Worm (Caenorhabditis elegans): ENCODE data around the gene ncs-7.

Gene ncs-7

DNA sequence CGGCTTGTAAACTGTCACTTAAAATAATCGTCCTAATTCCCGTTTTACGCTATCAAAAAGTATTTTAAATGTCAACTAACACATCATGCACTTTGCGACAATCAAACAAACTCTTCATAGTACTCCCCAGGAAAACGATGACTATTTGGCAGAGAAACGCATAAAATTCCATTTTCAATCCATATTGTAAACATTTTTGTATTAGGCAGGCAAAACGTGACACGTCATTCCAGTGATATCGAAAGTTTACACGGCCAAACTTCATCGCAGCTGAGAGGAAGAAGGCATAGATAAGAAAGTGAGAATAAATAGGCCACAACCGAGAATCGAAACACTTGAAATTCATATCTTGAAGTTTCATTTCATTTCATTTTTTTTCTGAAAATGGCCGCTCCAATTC lies 14.2 kb upstream of the ncs-7 start, which contains the start of gene lec-9:
Gene lec-9, plus strand, starts transcription at position 349 of the 400 bp plus-strand sequence.
- TF ChIP-seq nhr-20 (tag; optimal IDR thresholded peaks at IDR 0.05) (peak; percentile 34), lin-35 (GFP tag; optimal IDR thresholded peaks at IDR 0.05) (peak in 1 of 2 experiments; percentile 58), grh-1 (GFP tag; IDR thresholded peaks at IDR 0.05) (no peak), nhr-90 (tag; optimal IDR thresholded peaks at IDR 0.05; ENCODE audit: poor library complexity) (peak; percentile 12), blmp-1 (tag; optimal IDR thresholded peaks at IDR 0.05) (peak; percentile 43), elt-2 (tag; optimal IDR thresholded peaks at IDR 0.05) (peak; percentile 97), pax-3 (tag; optimal IDR thresholded peaks at IDR 0.05) (peak; percentile 57), nhr-71 (tag; optimal IDR thresholded peaks at IDR 0.05) (peak; percentile 30), C16A3.4 (tag; optimal IDR thresholded peaks at IDR 0.05) (no peak), ceh-82 (tag; optimal IDR thresholded peaks at IDR 0.05) (no peak), lin-14 (GFP tag; optimal IDR thresholded peaks at IDR 0.05) (peak; percentile 18)

DNA sequence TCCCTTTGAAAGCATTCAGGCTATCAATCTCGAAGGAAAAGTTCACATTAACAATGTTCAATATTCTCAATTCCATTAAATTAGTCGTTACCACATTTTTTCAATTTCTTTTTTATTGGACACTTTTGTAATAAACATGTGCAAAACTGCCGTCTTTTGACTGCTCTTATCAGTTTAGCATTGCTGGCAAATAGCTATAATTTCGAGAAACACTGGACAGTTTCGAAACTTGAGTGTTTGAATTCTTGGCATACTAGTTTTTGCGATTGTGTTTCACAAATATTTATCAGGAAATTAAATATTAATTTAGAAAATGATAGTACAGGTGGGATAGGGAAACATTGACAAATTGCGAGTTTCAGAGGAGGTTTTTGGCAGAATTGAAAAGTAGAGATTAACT lies 13.0 kb upstream of the ncs-7 start:
- peak; percentile 1 for TF ChIP-seq nhr-71 (tag; optimal IDR thresholded peaks at IDR 0.05)
- TF ChIP-seq elt-2 (tag; optimal IDR thresholded peaks at IDR 0.05): peak; percentile 74
- TF ChIP-seq efl-1 (optimal IDR thresholded peaks at IDR 0.05): no peak
- TF ChIP-seq efl-1 (GFP tag; optimal IDR thresholded peaks at IDR 0.05 in 1 of 2): peak in 1 of 2 experiments; percentile 60
- no peak for TF ChIP-seq unc-86 (tag; optimal IDR thresholded peaks at IDR 0.05)
- TF ChIP-seq unc-30 (tag; optimal IDR thresholded peaks at IDR 0.05): no peak
- TF ChIP-seq tlp-1 (tag; optimal IDR thresholded peaks at IDR 0.05): peak; percentile 46
- TF ChIP-seq pqm-1 (tag; optimal IDR thresholded peaks at IDR 0.05): peak; percentile 57
- TF ChIP-seq lin-35 (GFP tag; optimal IDR thresholded peaks at IDR 0.05): peak in 1 of 2 experiments; percentile 13

DNA sequence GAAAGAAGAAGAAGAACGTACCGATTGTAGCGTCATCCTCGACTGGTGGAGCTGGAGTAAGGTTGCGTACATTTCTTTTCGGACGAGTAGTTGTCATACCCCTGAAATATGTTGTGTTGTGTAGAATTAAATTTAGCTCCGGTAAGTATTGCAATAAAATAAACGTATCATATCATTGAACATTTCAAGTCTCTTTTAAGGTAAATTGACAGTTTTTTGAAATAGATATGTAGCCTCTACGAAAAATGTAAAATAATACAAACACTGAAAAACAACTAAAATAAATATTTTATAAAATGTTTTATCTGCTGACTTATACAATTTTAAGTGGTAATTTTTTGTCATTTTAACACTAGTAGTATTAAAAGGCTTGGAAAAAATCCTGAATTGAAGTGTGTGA lies 4.4 kb upstream of the ncs-7 start, which contains the start of gene C16H3.3:
Gene C16H3.3, minus strand, starts transcription at position 101 of the 400 bp plus-strand sequence.
- TF ChIP-seq nhr-20 (tag; optimal IDR thresholded peaks at IDR 0.05): no peak
- no peak for TF ChIP-seq lin-15B (tag; optimal IDR thresholded peaks at IDR 0.05)
- TF ChIP-seq ztf-4 (tag; optimal IDR thresholded peaks at IDR 0.05): no peak
- TF ChIP-seq lir-3 (tag; optimal IDR thresholded peaks at IDR 0.05; ENCODE audit: poor library complexity): no peak
- no peak for TF ChIP-seq rnt-1 (tag; optimal IDR thresholded peaks at IDR 0.05)
- TF ChIP-seq C16A3.4 (tag; optimal IDR thresholded peaks at IDR 0.05): no peak
- no peak for TF ChIP-seq blmp-1 (tag; optimal IDR thresholded peaks at IDR 0.05)
- TF ChIP-seq snpc-4 (tag; optimal IDR thresholded peaks at IDR 0.05): no peak
- no peak for TF ChIP-seq lin-35 (GFP tag; optimal IDR thresholded peaks at IDR 0.05)
- TF ChIP-seq unc-130 (tag; optimal IDR thresholded peaks at IDR 0.05): no peak

DNA sequence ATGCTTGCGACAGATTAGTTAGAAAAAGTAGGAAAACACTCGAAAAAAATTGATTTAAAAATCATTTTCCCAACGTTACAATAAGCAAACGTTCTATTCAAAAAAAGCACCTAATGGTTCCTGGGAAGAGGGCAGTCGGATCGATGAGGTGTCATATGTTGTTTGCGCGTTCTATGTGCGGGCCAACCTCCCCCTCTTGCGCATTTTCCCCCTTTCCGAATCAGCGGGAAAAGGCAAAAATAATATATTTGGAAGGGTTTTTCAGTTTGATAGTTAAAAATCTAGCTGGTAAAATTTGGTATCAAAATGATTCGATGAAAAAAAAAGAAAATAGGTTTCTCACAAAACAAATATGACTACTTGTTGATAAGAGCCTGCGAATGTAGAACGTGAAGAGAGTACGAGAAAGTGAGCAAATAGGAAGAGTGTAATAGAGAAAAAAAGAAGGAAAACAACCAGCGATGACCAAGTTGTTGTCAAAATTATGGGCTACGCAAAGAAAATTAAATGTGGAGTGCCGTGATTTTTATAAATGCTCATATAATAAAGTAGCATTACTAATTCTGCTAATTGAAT lies 3.9 kb upstream of the ncs-7 start:
- TF ChIP-seq unc-62 (GFP tag; optimal IDR thresholded peaks at IDR 0.05): no peak
- TF ChIP-seq nhr-19 (GFP tag; conservative IDR thresholded peaks at IDR 0.05): peak; percentile 84
- TF ChIP-seq rnt-1 (tag; optimal IDR thresholded peaks at IDR 0.05): peak; percentile 57
- TF ChIP-seq lsy-2 (tag; optimal IDR thresholded peaks at IDR 0.05): peak; percentile 62 to 66
- TF ChIP-seq nhr-85 (tag): peak; percentile 36
- peak; percentile 89 for TF ChIP-seq lin-14 (GFP tag; optimal IDR thresholded peaks at IDR 0.05)
- peak; percentile 36 for TF ChIP-seq xbp-1 (tag; optimal IDR thresholded peaks at IDR 0.05)
- TF ChIP-seq mdl-1 (tag; optimal IDR thresholded peaks at IDR 0.05): peak in 1 of 2 experiments; percentile 6
- TF ChIP-seq irx-1 (tag; optimal IDR thresholded peaks at IDR 0.05): peak; percentile 31
- TF ChIP-seq C16A3.4 (tag; optimal IDR thresholded peaks at IDR 0.05): peak; percentile 34
- TF ChIP-seq zag-1 (tag; optimal IDR thresholded peaks at IDR 0.05): no peak
- 0 out of 2 replicates have a peak, but pooled peaks have one; percentile 22 for TF ChIP-seq ceh-88 (GFP tag; IDR thresholded peaks at IDR 0.05)
- TF ChIP-seq fkh-10 (GFP tag; optimal IDR thresholded peaks at IDR 0.05): no peak
- peak; percentile 56 to 73 for TF ChIP-seq lin-35 (GFP tag; optimal IDR thresholded peaks at IDR 0.05)
- no peak for TF ChIP-seq ceh-90 (tag; optimal IDR thresholded peaks at IDR 0.05)
- no peak for TF ChIP-seq C34B4.2 (tag; optimal IDR thresholded peaks at IDR 0.05)
- no peak for TF ChIP-seq nhr-12 (tag; optimal IDR thresholded peaks at IDR 0.05)
- peak; percentile 27 for TF ChIP-seq nhr-90 (tag; optimal IDR thresholded peaks at IDR 0.05; ENCODE audit: poor library complexity)
- peak; percentile 38 for TF ChIP-seq blmp-1 (tag; optimal IDR thresholded peaks at IDR 0.05)
- no peak for TF ChIP-seq ztf-4 (tag; optimal IDR thresholded peaks at IDR 0.05)
- no peak for TF ChIP-seq nhr-84 (tag; optimal IDR thresholded peaks at IDR 0.05)
- no peak for TF ChIP-seq C04F5.9 (tag; optimal IDR thresholded peaks at IDR 0.05)
- TF ChIP-seq elt-2 (tag; optimal IDR thresholded peaks at IDR 0.05): peak; percentile 35
- TF ChIP-seq mep-1 (tag; optimal IDR thresholded peaks at IDR 0.05): peak; percentile 43
- no peak for TF ChIP-seq lir-3 (tag; optimal IDR thresholded peaks at IDR 0.05; ENCODE audit: poor library complexity)
- peak; percentile 46 for TF ChIP-seq skn-1 (tag; optimal IDR thresholded peaks at IDR 0.05)
- 0 out of 2 replicates have a peak, but pooled peaks have one; percentile 15 for TF ChIP-seq mab-9 (GFP tag; IDR thresholded peaks at IDR 0.05)
- TF ChIP-seq dsc-1 (tag; optimal IDR thresholded peaks at IDR 0.05): peak; percentile 44
- peak; percentile 72 for TF ChIP-seq fkh-8 (tag; optimal IDR thresholded peaks at IDR 0.05)
- TF ChIP-seq fos-1 (tag; optimal IDR thresholded peaks at IDR 0.05): no peak
- TF ChIP-seq egl-27 (tag; optimal IDR thresholded peaks at IDR 0.05): no peak

Data from whole organism, L1 larva.